Fruit fly (Drosophila melanogaster): ENCODE data around the gene ds.

Gene ds

DNA sequence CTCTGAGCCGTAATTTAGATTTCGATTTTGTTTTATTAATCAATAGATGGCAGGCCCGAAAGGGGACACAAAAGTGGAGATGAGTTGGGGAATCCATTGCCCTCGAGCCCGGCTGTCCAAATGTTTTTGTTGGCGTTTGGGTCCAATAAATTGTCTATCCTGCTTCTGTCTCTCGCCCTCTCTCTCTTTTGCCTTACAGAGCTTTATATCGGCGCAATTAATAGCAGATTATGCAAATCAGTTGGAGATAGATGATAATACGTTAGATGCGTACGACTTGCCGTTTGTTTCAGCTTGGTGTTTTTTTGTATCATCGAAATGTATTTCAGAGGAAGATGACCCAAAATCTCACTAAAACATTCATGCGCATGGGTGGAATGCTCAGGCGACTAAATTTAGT, 34.9 kb downstream of the ds start:
- TF ChIP-seq achi (GFP tag; optimal IDR thresholded peaks at IDR 0.05) = no peak
- TF ChIP-seq acj6 (GFP tag; optimal IDR thresholded peaks at IDR 0.05) = no peak
- TF ChIP-seq lz (GFP tag; optimal IDR thresholded peaks at IDR 0.05) = no peak
- TF ChIP-seq CG6792 (GFP tag; optimal IDR thresholded peaks at IDR 0.05) = no peak
- no peak for TF ChIP-seq CG1621 (tag; optimal IDR thresholded peaks at IDR 0.05)
- TF ChIP-seq CG34406 (GFP tag; optimal IDR thresholded peaks at IDR 0.05) = no peak
- no peak for TF ChIP-seq svp (GFP tag)
- no peak for TF ChIP-seq Gug (GFP tag; IDR thresholded peaks at IDR 0.05)
- no peak for TF ChIP-seq Ets96B (tag; optimal IDR thresholded peaks at IDR 0.05)
- no peak for TF ChIP-seq Lpt (GFP tag; optimal IDR thresholded peaks at IDR 0.05)
- TF ChIP-seq CG11762 (GFP tag; optimal IDR thresholded peaks at IDR 0.05; ENCODE audit: insufficient read depth) = no peak
- TF ChIP-seq eg (GFP tag; IDR thresholded peaks at IDR 0.05) = no peak
- TF ChIP-seq Met (GFP tag; optimal IDR thresholded peaks at IDR 0.05) = no peak
- TF ChIP-seq cyc (GFP tag; optimal IDR thresholded peaks at IDR 0.05) = no peak
- TF ChIP-seq net (GFP tag; optimal IDR thresholded peaks at IDR 0.05) = no peak
- no peak for TF ChIP-seq CG8319 (GFP tag; optimal IDR thresholded peaks at IDR 0.05)

DNA sequence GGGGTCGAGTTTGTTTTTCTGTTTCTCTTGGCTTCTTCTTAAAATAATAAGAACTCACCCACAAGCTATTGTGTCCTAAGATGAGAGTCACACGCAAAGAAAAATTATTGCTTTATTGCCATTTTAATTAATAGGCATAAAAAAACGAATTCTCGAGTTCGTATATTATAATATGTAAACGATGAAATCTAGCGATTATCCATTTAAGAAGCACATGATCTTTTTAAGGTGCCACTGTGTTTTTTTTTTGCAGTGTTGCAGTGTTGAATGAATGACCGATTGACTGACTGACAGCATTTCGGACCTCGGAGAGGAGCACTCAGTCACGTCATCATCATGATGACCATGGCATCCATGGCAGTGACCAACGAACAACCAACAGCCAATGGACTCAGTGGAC, 39.9 kb downstream of the ds start:
- peak; percentile 71 for TF ChIP-seq Sox102F (GFP tag; optimal IDR thresholded peaks at IDR 0.05)
- peak; percentile 59 for TF ChIP-seq CG32006 (GFP tag; optimal IDR thresholded peaks at IDR 0.05)
- TF ChIP-seq CG8632 (GFP tag; optimal IDR thresholded peaks at IDR 0.05) = peak; percentile 60
- TF ChIP-seq cyc (GFP tag; optimal IDR thresholded peaks at IDR 0.05) = peak; percentile 70
- no peak for TF ChIP-seq Blimp-1 (GFP tag; optimal IDR thresholded peaks at IDR 0.05)
- TF ChIP-seq CG11294 (GFP tag; IDR thresholded peaks at IDR 0.05) = no peak
- TF ChIP-seq Lpt (GFP tag; optimal IDR thresholded peaks at IDR 0.05) = peak; percentile 2
- peak; percentile 76 for TF ChIP-seq Met (GFP tag; optimal IDR thresholded peaks at IDR 0.05)
- peak; percentile 74 for TF ChIP-seq pdm3 (GFP tag; optimal IDR thresholded peaks at IDR 0.05)
- TF ChIP-seq CG15336 (GFP tag; IDR thresholded peaks at IDR 0.05) = peak; percentile 26; the same call in 1 of the 2 replicates
- peak; percentile 40 for TF ChIP-seq CG1621 (tag; optimal IDR thresholded peaks at IDR 0.05)
- peak; percentile 28 for TF ChIP-seq CG6808 (GFP tag; optimal IDR thresholded peaks at IDR 0.05)
- TF ChIP-seq CG8319 (GFP tag; optimal IDR thresholded peaks at IDR 0.05) = peak; percentile 62
- TF ChIP-seq CG34406 (GFP tag; optimal IDR thresholded peaks at IDR 0.05) = peak; percentile 69
- TF ChIP-seq OdsH (GFP tag; optimal IDR thresholded peaks at IDR 0.05) = peak; percentile 64
- peak; percentile 60 for TF ChIP-seq CG11762 (GFP tag; optimal IDR thresholded peaks at IDR 0.05; ENCODE audit: insufficient read depth)
- no peak for TF ChIP-seq eg (GFP tag; IDR thresholded peaks at IDR 0.05)
- peak; percentile 26 to 32 for TF ChIP-seq salr (GFP tag; optimal IDR thresholded peaks at IDR 0.05)
- TF ChIP-seq Hr38 (GFP tag; optimal IDR thresholded peaks at IDR 0.05) = no peak
- peak; percentile 76 for TF ChIP-seq Hr39 (GFP tag; optimal IDR thresholded peaks at IDR 0.05)
- no peak for TF ChIP-seq dsx (GFP tag; optimal IDR thresholded peaks at IDR 0.05; ENCODE audit: poor library complexity, severe bottlenecking)
- TF ChIP-seq Eip78C (GFP tag) = peak; percentile 93
- TF ChIP-seq CG31627 (GFP tag; optimal IDR thresholded peaks at IDR 0.05) = peak; percentile 73
- peak; percentile 43 for TF ChIP-seq net (GFP tag; optimal IDR thresholded peaks at IDR 0.05)
- TF ChIP-seq fd85E (GFP tag; optimal IDR thresholded peaks at IDR 0.05) = no peak
- TF ChIP-seq Sox15 (GFP tag; optimal IDR thresholded peaks at IDR 0.05) = peak; percentile 3
- TF ChIP-seq CG11902 (GFP tag; optimal IDR thresholded peaks at IDR 0.05) = peak; percentile 39
- peak; percentile 76 for TF ChIP-seq topi (GFP tag; optimal IDR thresholded peaks at IDR 0.05)
- TF ChIP-seq fd59A (GFP tag; optimal IDR thresholded peaks at IDR 0.05) = peak; percentile 28
- TF ChIP-seq Eip75B (GFP tag; optimal IDR thresholded peaks at IDR 0.05) = peak; percentile 72
- TF ChIP-seq CG8119 (GFP tag; IDR thresholded peaks at IDR 0.05) = peak; percentile 30; the same call in 1 of the 3 replicates
- peak; percentile 63 for TF ChIP-seq CG6792 (GFP tag; optimal IDR thresholded peaks at IDR 0.05)
- TF ChIP-seq vri (GFP tag; optimal IDR thresholded peaks at IDR 0.05) = peak; percentile 46
- TF ChIP-seq CG6163 (GFP tag; IDR thresholded peaks at IDR 0.05) = peak; percentile 67; the same call in 2 of the 3 replicates
- peak; percentile 92 for TF ChIP-seq svp (GFP tag)
- TF ChIP-seq acj6 (GFP tag; optimal IDR thresholded peaks at IDR 0.05) = peak; percentile 66
- no peak for TF ChIP-seq CG4318 (GFP tag; optimal IDR thresholded peaks at IDR 0.05)
- TF ChIP-seq ss (GFP tag; optimal IDR thresholded peaks at IDR 0.05) = no peak
- TF ChIP-seq CG16779 (tag; optimal IDR thresholded peaks at IDR 0.05) = no peak
- TF ChIP-seq dac (GFP tag; optimal IDR thresholded peaks at IDR 0.05) = no peak
- TF ChIP-seq Eip93F (GFP tag; optimal IDR thresholded peaks at IDR 0.05) = no peak
- peak; percentile 74 for TF ChIP-seq esn (GFP tag; optimal IDR thresholded peaks at IDR 0.05)
- TF ChIP-seq Gug (GFP tag; IDR thresholded peaks at IDR 0.05) = no peak; the same call in 1 of the 2 replicates
- no peak for TF ChIP-seq CG3032 (tag; optimal IDR thresholded peaks at IDR 0.05)
- peak; percentile 61 for TF ChIP-seq Ets21C (GFP tag; optimal IDR thresholded peaks at IDR 0.05)
